Worm (Caenorhabditis elegans): Measurements from ENCODE around the gene pycr-4.
A peak's percentile ranks its signal among the peaks of the same experiment; 100 is the strongest.

The pycr-4 gene

DNA sequence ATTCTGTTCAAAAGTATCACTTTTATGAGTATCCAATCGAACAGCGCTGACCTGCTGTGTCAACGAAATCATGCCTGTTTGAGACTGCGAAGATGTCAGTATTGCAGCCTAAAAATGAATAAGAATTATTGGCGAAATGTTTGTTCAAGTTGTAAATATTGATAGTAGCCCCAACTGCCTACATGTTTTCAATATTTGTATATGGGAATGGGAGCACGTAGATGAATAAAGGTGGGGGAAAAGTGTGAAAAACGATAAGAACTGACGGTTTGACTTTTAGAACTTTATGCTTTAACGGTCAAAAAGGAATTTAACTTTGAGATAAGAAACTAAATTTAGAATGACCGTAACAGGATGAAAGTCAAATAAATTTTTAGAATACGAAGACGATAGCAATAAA, 43.2 kb upstream of the pycr-4 start (continued):
- no peak for TF ChIP-seq ceh-24 (tag; optimal IDR thresholded peaks at IDR 0.05)

DNA sequence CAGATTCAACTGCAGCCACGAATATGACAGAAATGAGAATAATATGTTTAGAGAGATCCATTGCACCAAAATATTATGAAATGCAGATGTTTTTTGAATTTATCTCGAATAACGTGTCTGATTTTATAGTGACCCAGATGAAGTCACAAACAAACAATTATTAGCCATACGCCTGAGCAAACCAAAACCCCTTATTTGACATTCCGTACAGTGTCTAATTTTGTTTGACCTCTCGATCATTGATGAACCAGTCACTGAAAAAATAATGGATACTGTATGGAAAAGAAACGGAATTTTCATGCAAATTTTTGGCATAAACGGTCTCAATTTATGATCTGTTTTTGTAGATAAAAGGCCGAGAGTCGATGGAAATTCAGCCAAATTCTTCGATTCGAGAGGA, 39.1 kb upstream of the pycr-4 start, which contains the start of the genes R05G6.9 and R05G6.3:
Gene R05G6.9 (minus strand): TSS at position 101 of the 400 bp plus-strand sequence.
Gene R05G6.3 (plus strand): TSS at position 386 of the 400 bp plus-strand sequence.
- TF ChIP-seq ama-1 (optimal IDR thresholded peaks at IDR 0.05): no peak
- no peak for TF ChIP-seq hlh-30 (tag; optimal IDR thresholded peaks at IDR 0.05; ENCODE audit: insufficient read depth)
- TF ChIP-seq ztf-16 (tag; optimal IDR thresholded peaks at IDR 0.05): no peak
- no peak for TF ChIP-seq K02D7.2 (tag; optimal IDR thresholded peaks at IDR 0.05)
- no peak for TF ChIP-seq hlh-8 (tag; optimal IDR thresholded peaks at IDR 0.05)
- no peak for TF ChIP-seq fkh-6 (tag; optimal IDR thresholded peaks at IDR 0.05)
- TF ChIP-seq che-1 (tag; optimal IDR thresholded peaks at IDR 0.05): no peak
- TF ChIP-seq ceh-19 (GFP tag; optimal IDR thresholded peaks at IDR 0.05): no peak

DNA sequence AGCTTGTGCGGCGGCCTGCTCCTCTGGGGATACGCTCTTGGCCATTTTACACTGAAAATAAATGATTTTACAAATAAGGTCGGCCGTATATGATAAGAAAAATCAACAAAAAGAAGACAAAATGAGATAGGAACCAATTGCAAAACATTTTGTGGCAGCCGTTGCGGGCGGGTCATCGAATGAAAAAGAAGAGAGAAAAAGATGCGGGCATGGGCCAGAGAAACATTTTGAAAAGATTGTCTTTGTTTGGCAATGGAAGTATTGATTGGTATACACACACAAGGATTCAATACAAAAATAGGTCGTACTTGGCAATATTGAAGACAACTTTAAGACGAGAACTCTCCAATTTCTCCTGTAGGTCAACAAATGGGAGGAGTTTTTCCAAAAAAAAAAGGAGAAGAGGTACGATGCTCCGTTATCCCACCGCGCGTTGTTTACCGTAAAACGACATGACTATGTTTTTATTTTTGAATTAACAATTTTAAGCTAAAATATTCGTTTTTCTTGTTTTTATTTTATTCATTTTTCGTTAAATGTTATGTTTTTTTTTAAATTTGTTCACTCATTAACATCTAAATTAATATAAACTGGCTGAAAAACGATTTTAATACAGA, 35.6 kb upstream of the pycr-4 start, which contains the start of the genes plc-4 and R05G6.4:
Gene plc-4 (minus strand): TSS at position 51 of the 617 bp plus-strand sequence.
Gene R05G6.4 (plus strand): TSS at position 617 of the 617 bp plus-strand sequence.
- TF ChIP-seq pqm-1 (tag; optimal IDR thresholded peaks at IDR 0.05) (no peak), ceh-45 (GFP tag; IDR thresholded peaks at IDR 0.05) (no peak), hlh-6 (tag; optimal IDR thresholded peaks at IDR 0.05) (no peak), lin-11 (tag; optimal IDR thresholded peaks at IDR 0.05) (no peak), syd-9 (tag; optimal IDR thresholded peaks at IDR 0.05) (no peak), ceh-18 (tag; optimal IDR thresholded peaks at IDR 0.05) (no peak), elt-2 (tag; optimal IDR thresholded peaks at IDR 0.05) (no peak), K02D7.2 (tag; optimal IDR thresholded peaks at IDR 0.05) (no peak), hlh-15 (tag; optimal IDR thresholded peaks at IDR 0.05) (no peak), ceh-14 (tag; optimal IDR thresholded peaks at IDR 0.05) (no peak), tbx-7 (tag; optimal IDR thresholded peaks at IDR 0.05) (no peak), ceh-34 (tag; optimal IDR thresholded peaks at IDR 0.05) (no peak), hlh-30 (tag; optimal IDR thresholded peaks at IDR 0.05; ENCODE audit: insufficient read depth) (no peak), K09A11.1 (tag; optimal IDR thresholded peaks at IDR 0.05; ENCODE audit: insufficient read depth) (no peak), fax-1 (tag; optimal IDR thresholded peaks at IDR 0.05) (no peak), C38D4.7 (GFP tag; optimal IDR thresholded peaks at IDR 0.05) (no peak)

DNA sequence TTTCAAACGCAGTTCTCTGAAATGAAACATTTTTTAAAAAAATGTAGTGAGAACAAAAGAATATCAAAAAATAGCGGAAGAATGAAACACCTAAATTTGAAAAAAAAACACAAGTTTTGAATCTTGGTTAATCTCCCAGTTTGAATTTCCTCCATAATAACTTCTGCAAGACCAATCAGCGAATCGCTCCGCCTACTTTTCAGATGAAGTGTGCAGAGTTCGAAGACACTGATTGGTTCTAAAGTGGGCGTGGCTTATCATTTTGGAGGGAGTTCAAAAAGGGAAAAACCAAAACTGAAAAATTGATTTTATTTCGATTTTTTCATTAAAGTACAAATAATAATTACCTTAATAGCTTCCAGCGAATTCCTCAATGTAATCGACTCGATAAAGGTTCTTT, 33.7 kb upstream of the pycr-4 start:
- TF ChIP-seq ceh-45 (GFP tag; IDR thresholded peaks at IDR 0.05) (no peak), ceh-18 (tag; optimal IDR thresholded peaks at IDR 0.05) (no peak), nfya-1 (tag; optimal IDR thresholded peaks at IDR 0.05) (peak; percentile 72), ceh-24 (tag; optimal IDR thresholded peaks at IDR 0.05) (no peak), ceh-14 (tag; optimal IDR thresholded peaks at IDR 0.05) (no peak)

DNA sequence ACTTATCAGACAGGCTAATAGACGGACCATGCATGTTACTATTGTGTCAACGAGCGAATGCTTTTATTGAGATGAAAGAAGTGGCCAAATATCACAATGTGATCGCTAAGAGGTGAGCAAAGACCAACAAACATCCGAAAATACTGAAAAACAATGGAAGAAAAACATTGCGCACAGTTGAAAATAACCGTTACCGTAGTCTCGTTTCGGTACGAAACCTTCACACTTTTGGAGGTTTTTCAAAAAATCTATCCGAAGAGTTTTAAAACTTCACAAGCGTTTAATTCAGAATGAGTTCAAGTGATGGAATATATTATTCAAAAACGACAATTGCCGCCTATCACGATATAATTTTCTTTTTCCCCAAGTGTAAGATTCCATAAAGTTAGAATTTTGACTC, 31.8 kb upstream of the pycr-4 start:
- no peak for TF ChIP-seq fkh-10 (GFP tag; optimal IDR thresholded peaks at IDR 0.05)
- no peak for TF ChIP-seq ceh-30 (tag; optimal IDR thresholded peaks at IDR 0.05)
- TF ChIP-seq dve-1 (tag; optimal IDR thresholded peaks at IDR 0.05): no peak

DNA sequence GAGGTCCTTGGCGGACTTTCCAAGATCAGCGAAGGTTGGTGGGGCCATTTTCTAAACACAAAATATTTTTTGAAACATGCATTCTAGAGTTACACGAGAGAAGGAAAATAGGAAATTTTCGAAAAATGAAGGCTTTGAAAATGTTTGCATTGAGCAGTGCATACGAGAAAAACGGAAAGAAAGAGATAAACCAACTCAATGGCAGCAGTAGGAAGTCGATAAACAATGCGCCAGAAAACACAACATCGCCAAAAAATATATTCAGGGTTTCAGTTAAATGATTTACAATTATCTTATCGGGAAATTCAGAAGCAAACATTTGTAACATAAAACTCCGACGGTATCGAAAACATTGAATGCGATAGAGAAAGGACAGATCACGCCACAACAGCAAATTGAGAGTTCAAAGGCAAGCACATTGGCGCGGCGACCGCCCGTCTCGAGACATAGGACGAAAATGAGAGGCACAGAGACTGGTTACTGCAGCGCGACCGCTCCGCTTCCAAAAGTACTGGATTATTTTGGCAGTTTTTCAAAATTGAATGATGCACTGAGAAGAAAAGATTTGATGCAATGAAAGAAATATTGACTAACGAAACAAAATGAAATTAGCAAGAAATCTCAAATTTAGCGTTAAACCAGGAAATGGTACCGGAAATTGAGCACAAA, 30.9 kb upstream of the pycr-4 start, which contains the start of the genes vdac-1 and R05G6.5:
Gene vdac-1 (minus strand): TSS at position 51 of the 669 bp plus-strand sequence.
Gene R05G6.5 (plus strand): TSS at position 527 of the 669 bp plus-strand sequence.
- TF ChIP-seq ttx-3 (tag; optimal IDR thresholded peaks at IDR 0.05) (no peak), unc-55 (GFP tag; optimal IDR thresholded peaks at IDR 0.05) (no peak), sox-2 (GFP tag; IDR thresholded peaks at IDR 0.05) (no peak), nfya-1 (tag; optimal IDR thresholded peaks at IDR 0.05) (peak; percentile 32), dve-1 (tag; optimal IDR thresholded peaks at IDR 0.05) (peak; percentile 45), unc-42 (tag; optimal IDR thresholded peaks at IDR 0.05) (peak; percentile 47), ceh-18 (tag; optimal IDR thresholded peaks at IDR 0.05) (peak; percentile 31)

All from whole organism, late embryonic.